Worm (Caenorhabditis elegans) whole organism, midembryonic: Measurements from ENCODE around the gene sun-1.

Source experiments
- T22C8.4 ChIP-seq: fragments of 200-800 bp; sonication (Bioruptor generic); IDR thresholded peaks from 2 replicates; pipeline ENCODE4 v1.3.6; 2022; ENCODE audit warnings: missing genetic modification characterization, missing compliant biosample characterization
- cog-1 ChIP-seq: sonication (generic microtip); optimal IDR thresholded peaks from 2 replicates; lab custom pipeline; 2016; ENCODE audit warnings: missing genetic modification characterization, missing compliant biosample characterization
- flt-1 ChIP-seq: fragments of 200-800 bp; sonication (Bioruptor generic); IDR thresholded peaks from 2 replicates; pipeline ENCODE4 v1.3.6; 2022; ENCODE audit warnings: missing genetic modification characterization, missing compliant biosample characterization
- med-1 ChIP-seq: sonication (generic microtip); optimal IDR thresholded peaks from 2 replicates; lab custom pipeline; 2017; ENCODE audit warnings: missing genetic modification characterization, mild to moderate bottlenecking, missing compliant biosample characterization, antibody characterized with exemption, missing genetic modification reagents; ENCODE audit not compliant: insufficient read depth
- ztf-23 ChIP-seq: fragments of 200-800 bp; sonication (Bioruptor generic); IDR thresholded peaks from 2 replicates; pipeline ENCODE4 v1.3.6; 2022; ENCODE audit warnings: missing genetic modification reagents, missing genetic modification characterization, missing compliant biosample characterization

DNA sequence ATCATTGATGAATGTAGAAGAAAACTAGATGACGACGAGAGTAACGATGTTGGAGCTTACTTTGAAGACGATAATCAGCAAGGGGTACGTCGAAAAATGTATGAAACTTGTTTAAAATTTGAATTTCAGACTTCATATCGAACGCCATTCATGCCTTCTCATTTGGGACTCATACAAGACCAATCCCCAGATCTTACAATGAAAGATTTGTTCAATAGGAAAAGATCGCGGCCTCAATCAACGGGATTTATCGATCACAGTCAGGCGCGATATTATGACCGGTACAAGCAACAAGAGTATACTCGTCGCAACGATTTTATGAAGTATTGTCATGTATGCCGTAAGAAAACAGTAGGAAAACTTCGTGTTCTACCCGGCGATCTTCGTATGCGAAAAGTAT lies 16.5 kb downstream of the sun-1 start:
- TF ChIP-seq cog-1 (tag; lab: Kevin White, UChicago) = no peak
- no peak for TF ChIP-seq med-1
- TF ChIP-seq flt-1 (GFP tag; lab: Robert Waterston, UW) = no peak
- TF ChIP-seq T22C8.4 (GFP tag; lab: Robert Waterston, UW) = no peak
- TF ChIP-seq ztf-23 (GFP tag; lab: Robert Waterston, UW) = no peak
